Fruit fly (Drosophila melanogaster): ENCODE results near the gene CG18789.

- TF ChIP-seq dl (GFP tag; optimal IDR thresholded peaks at IDR 0.05; ENCODE audit: insufficient read depth in 1 of 2, partially characterized antibody in 2 of 2) (no peak), Hr78 (GFP tag; optimal IDR thresholded peaks at IDR 0.05) (no peak), usp (GFP tag; optimal IDR thresholded peaks at IDR 0.05) (no peak), h (GFP tag; optimal IDR thresholded peaks at IDR 0.05) (peak; percentile 33), N (GFP tag; optimal IDR thresholded peaks at IDR 0.05) (no peak), psq (GFP tag; optimal IDR thresholded peaks at IDR 0.05) (no peak), Dif (GFP tag; optimal IDR thresholded peaks at IDR 0.05; ENCODE audit: partially characterized antibody) (no peak), Dfd (GFP tag; optimal IDR thresholded peaks at IDR 0.05) (no peak), dsf (GFP tag; optimal IDR thresholded peaks at IDR 0.05; ENCODE audit: borderline replicate concordance) (peak; percentile 11)
These were observed 26.0 kb upstream of the CG18789 start for dm6 chr2L:12021193-12021592.

Data from whole organism, wandering third instar larva.